Fruit fly (Drosophila melanogaster) whole organism, wandering third instar larva: ENCODE results near the gene Cap-D2.

Experiments used
- Abd-B ChIP-seq: fragments of >200 bp; optimal IDR thresholded peaks from 2 replicates; lab custom pipeline; 2017; ENCODE audit warnings: missing biosample characterization, missing genetic modification characterization
- CG32264 ChIP-seq: fragments of 200-800 bp; sonication (Bioruptor generic); optimal IDR thresholded peaks from 2 replicates; lab custom pipeline; 2016; ENCODE audit warnings: missing biosample characterization, missing genetic modification characterization
- Hr78 ChIP-seq: fragments of >200 bp; optimal IDR thresholded peaks from 2 replicates; lab custom pipeline; 2017; ENCODE audit warnings: missing biosample characterization, missing genetic modification characterization
- N ChIP-seq: fragments of >200 bp; optimal IDR thresholded peaks from 2 replicates; lab custom pipeline; 2018; ENCODE audit warnings: missing biosample characterization, missing external identifiers, missing genetic modification characterization
- jim ChIP-seq: fragments of 175-275, 200-325 bp; sonication (Bioruptor generic); optimal IDR thresholded peaks from 2 replicates; lab custom pipeline; 2016; ENCODE audit warnings: missing biosample characterization, mild to moderate bottlenecking, missing genetic modification characterization
- psq ChIP-seq: fragments of 200-800 bp; sonication (Bioruptor generic); optimal IDR thresholded peaks from 3 replicates; lab custom pipeline; 2017; ENCODE audit warnings: missing biosample characterization, mild to moderate bottlenecking, missing genetic modification characterization, moderate library complexity

DNA sequence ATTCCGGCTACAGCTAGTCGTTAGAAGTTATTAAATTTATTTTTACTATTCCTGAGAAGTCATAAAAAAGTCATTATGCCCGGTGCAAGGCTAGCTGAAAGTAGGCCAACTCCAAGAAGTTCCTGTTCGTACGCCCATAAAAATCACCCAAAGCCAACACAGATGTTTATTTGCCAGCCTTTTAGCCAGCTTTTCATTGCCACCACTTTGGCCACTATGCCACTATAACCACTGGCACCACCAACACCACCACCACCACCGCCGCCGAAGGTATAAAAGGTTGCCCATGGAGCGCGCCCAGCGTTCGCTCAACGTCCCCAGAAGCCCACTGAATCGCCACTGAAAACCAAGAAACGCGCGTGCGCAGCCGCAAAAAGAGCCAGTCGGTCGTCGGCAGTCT lies 42.9 kb downstream of the Cap-D2 start, which contains the start of gene CG15506:
- TF ChIP-seq Abd-B (no peak), N (GFP tag; lab: Kevin White, UChicago) (no peak), jim (GFP tag; lab: Kevin White, UChicago) (no peak), psq (GFP tag; lab: Kevin White, UChicago) (no peak), Hr78 (GFP tag; lab: Kevin White, UChicago) (no peak), CG32264 (GFP tag; lab: Kevin White, UChicago) (no peak)
